Worm (Caenorhabditis elegans) whole organism, L1 larva: ENCODE measurements around the gene srw-71.

Source experiments
- ama-1 ChIP-seq: fragments of 150-350 bp; optimal IDR thresholded peaks from 2 replicates; lab custom pipeline; 2014
- lin-35 ChIP-seq, 2 experiments: fragments of 150-350 bp; optimal IDR thresholded peaks; 2 replicates each; lab custom pipeline; 2014; ENCODE audit warnings: missing biosample characterization in 2 of 2, missing genetic modification characterization in 2 of 2, missing genetic modification reagents in 2 of 2
- nhr-76 ChIP-seq: sonication (generic microtip); optimal IDR thresholded peaks from 2 replicates; lab custom pipeline; 2017; ENCODE audit warnings: missing biosample characterization, missing genetic modification characterization
- snpc-4 ChIP-seq: fragments of 150-350 bp; optimal IDR thresholded peaks from 2 replicates; lab custom pipeline; 2014; ENCODE audit warnings: missing biosample characterization, missing genetic modification characterization
- tbx-2 ChIP-seq: sonication (generic microtip); optimal IDR thresholded peaks from 2 replicates; lab custom pipeline; 2016; ENCODE audit warnings: missing genetic modification characterization, missing compliant biosample characterization
- unc-86 ChIP-seq: sonication (generic microtip); optimal IDR thresholded peaks from 2 replicates; lab custom pipeline; 2016; ENCODE audit warnings: missing genetic modification characterization, missing compliant biosample characterization
- ztf-4 ChIP-seq: fragments of 150-350 bp; optimal IDR thresholded peaks from 2 replicates; lab custom pipeline; 2014; ENCODE audit warnings: missing biosample characterization, missing genetic modification characterization

ce11 chrV:7415780-7416428 lies 15.0 kb downstream of the srw-71 start, which contains the start of gene F18E3.13:
- TF ChIP-seq ztf-4 (peak; percentile 50), ama-1 (lab: Kevin White, UChicago) (no peak), lin-35 (GFP tag; optimal IDR thresholded peaks at IDR 0.05; lab: Kevin White, UChicago) (peak in 1 of 2 experiments; percentile 69), unc-86 (tag; lab: Kevin White, UChicago) (no peak), nhr-76 (tag; lab: Kevin White, UChicago) (no peak), tbx-2 (peak; percentile 70), snpc-4 (no peak)
